Worm (Caenorhabditis elegans) whole organism, L4/young adult: ENCODE results near the gene flcn-1.
A peak's percentile ranks its signal among the peaks of the same experiment; 100 is the strongest.
"Not testable (repeated sequence)": the region's sequence is repeated elsewhere in the genome, so short reads cannot be mapped to it uniquely, and the experiment has no call there.

Experiments used
- W03F9.2 ChIP-seq: fragments of 150-350 bp; optimal IDR thresholded peaks from 2 replicates; lab custom pipeline; 2014; ENCODE audit warnings: missing biosample characterization, missing genetic modification characterization
- dao-5 ChIP-seq: sonication (generic microtip); optimal IDR thresholded peaks from 2 replicates; lab custom pipeline; 2016; ENCODE audit warnings: missing genotype, missing genetic modification characterization, moderate library complexity, missing compliant biosample characterization
- him-1 ChIP-seq: sonication (generic microtip); optimal IDR thresholded peaks from 2 replicates; lab custom pipeline; 2016; ENCODE audit warnings: missing genotype, missing genetic modification reagents, missing genetic modification characterization, missing compliant biosample characterization

Gene flcn-1

DNA sequence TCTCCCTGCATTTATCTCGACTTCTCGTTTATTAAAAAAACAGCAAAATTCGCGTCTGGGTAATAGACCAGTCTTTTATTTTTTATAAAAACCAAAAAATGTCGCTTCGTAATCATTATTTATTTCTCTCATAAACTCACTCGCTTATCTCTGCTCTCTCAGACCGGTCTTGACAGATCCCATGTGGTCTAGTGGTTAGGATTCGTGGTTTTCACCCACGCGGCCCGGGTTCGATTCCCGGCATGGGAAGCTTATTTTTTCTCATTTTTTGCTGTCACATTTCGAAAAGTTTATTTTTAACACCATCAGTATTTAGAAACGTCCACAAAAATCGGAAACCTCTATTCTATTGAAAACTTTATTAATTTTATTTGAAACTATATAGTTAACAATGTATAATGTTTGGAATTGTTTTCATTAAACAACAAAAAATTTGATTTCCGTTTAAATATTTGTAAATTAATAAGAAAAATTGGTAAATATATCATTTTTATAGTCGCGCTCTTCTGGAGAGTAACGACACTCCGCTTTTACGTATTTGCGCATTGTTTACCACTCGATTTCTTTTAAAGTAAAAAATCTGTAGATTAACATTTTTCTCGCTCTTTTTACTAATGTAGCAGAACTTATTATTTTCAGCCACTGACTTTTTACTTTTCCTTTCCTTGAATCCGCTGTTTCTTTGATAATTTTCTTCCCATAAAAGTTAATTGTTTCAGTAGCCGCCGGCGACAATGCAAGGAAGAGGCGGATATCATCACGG lies 30.4 kb upstream of the flcn-1 start, which contains the start of gene hrpl-1:
hrpl-1 (plus strand) TSS at position 713 of the 763 bp plus-strand sequence.
- no peak for TF ChIP-seq W03F9.2 (tag; lab: Kevin White, UChicago)
- no peak for TF ChIP-seq dao-5 (tag; lab: Kevin White, UChicago)
- no peak for TF ChIP-seq him-1 (tag; lab: Kevin White, UChicago)

DNA sequence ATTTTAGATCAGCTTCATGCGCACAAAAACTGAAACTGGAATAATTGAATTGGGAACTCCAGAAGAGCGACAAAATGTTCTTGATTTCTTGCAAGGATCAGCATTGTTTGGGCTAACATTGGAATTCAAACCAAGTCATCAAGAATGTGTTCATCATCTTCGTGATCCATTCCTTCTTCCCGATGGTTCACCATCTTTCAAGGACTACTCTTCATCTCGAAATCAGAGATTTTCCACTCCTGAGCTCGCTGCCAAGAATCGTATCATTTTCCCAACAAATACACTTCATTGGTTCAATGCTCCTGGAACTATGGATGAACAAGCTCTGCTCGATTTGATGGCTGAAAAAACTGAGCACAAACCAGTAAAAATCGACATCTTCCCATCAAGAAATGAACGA lies 27.9 kb upstream of the flcn-1 start:
- TF ChIP-seq W03F9.2 (tag; lab: Kevin White, UChicago): no peak
- TF ChIP-seq dao-5 (tag; lab: Kevin White, UChicago): no peak
- TF ChIP-seq him-1 (tag; lab: Kevin White, UChicago): no peak

DNA sequence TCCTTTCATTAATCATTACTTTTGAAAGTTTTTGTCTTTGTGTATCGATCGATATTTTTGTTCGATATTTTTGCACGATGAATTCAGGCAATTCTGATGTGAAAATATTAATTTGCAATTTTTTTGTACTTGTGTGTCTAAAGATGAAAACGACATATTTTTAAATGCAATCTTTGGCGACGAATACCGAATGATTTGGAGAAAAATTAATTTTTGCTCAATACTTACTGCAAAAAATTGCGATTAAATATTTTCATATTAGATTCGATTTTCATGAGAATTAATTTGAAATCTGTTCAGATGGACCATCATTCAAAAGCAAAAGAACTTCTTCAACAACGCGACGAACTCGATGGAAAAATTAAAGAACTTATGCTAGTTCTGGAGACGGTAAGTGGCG lies 26.8 kb upstream of the flcn-1 start, which contains the start of gene psmd-9:
psmd-9 (plus strand) TSS at position 301 of the 400 bp plus-strand sequence.
- TF ChIP-seq W03F9.2 (tag; lab: Kevin White, UChicago) (no peak), him-1 (tag; lab: Kevin White, UChicago) (no peak), dao-5 (tag; lab: Kevin White, UChicago) (no peak)

DNA sequence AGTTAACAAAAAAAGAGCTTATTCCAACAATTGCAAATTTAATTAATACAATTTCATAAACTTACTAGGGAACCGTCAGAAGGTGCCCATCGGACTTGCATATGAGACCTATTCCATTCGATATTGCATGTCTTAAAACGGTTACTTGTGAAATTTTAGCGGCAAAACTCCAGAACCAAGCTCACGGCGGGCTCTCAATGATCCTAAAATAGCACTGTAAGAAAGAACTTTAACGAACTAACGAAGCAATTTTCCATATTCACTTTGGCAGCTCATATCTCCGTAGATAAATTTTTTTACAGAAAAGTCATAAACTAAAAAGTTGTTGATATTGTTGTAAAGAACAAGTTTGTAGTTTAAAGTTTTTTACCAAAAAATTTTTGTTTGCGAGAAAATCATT lies 20.9 kb upstream of the flcn-1 start, which contains the start of gene B0252.3:
B0252.3 (minus strand) TSS at position 101 of the 400 bp plus-strand sequence.
- TF ChIP-seq dao-5, W03F9.2, him-1 (tag; lab: Kevin White, UChicago): not testable (repeated sequence)

DNA sequence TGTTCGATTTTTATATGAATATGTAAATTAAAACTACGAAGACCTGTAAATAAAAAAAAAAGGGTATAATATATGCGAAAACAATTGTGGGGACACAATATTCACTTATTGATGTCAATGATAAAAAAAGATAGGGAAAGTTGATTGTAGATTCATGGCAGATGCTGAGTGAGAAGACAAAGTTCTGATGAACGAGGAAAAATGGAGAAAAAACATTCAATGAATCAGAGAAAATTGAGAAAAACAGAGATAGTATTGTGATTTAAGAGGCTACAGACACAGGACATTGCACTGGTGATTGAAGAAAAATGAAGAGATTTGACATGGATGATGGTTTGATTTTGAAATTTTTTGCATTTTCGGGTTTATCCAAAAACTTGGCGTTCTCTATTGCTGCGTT lies 19.9 kb upstream of the flcn-1 start:
- no peak for TF ChIP-seq dao-5 (tag; lab: Kevin White, UChicago)
- TF ChIP-seq W03F9.2 (tag; lab: Kevin White, UChicago): no peak
- no peak for TF ChIP-seq him-1 (tag; lab: Kevin White, UChicago)

DNA sequence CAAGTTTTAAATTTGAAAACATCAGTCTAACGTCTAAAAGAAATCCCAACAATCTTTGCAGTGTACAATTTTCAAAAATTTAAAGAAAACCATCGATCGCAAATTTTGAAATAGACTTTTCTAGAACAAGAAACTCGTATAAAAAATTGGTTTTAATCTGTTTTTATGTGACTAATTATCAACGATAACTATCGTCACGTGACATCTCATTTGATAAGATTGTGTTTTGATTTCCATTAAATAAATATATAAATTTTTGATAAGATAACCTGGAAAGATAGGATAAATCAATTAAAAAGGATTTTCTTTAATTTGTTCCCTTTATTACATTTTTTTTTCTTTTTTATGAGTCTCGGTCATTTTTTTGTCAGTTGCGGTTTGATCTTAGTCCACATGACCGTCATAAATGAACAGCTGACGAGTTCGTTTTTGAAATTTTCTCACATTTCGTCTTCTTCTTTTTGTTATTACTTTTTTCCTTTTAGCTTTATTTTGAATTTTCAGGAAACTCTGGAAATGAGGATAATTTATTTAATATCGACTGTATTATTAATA lies 18.9 kb upstream of the flcn-1 start, which contains the start of gene asm-1:
asm-1 (plus strand) TSS at position 505 of the 555 bp plus-strand sequence.
- TF ChIP-seq him-1 (tag; lab: Kevin White, UChicago): no peak
- no peak for TF ChIP-seq W03F9.2 (tag; lab: Kevin White, UChicago)
- no peak for TF ChIP-seq dao-5 (tag; lab: Kevin White, UChicago)

DNA sequence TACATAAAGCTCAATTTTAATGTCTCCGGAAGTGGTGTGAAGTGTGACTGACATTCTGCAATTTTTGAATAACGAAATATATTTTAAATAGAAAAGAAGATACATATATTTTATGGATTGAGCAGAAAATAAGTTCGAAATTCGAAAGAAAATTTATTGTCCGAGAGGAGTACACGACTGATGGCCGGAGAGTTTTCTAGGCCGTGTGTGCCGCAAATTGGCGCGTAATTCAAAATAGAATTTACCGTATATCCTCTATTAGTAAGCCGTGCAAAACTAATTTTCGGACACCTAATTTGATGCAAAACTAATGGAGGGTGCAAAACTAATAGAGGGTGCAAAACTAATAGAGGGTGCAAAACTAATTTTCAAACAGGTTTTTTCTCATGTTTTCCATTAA lies 15.3 kb upstream of the flcn-1 start, which contains the start of gene cyn-10:
cyn-10 (minus strand) TSS at position 57 of the 400 bp plus-strand sequence.
- no peak for TF ChIP-seq dao-5 (tag; lab: Kevin White, UChicago)
- TF ChIP-seq him-1 (tag; lab: Kevin White, UChicago): peak; percentile 42
- peak; percentile 15 for TF ChIP-seq W03F9.2 (tag; lab: Kevin White, UChicago)

DNA sequence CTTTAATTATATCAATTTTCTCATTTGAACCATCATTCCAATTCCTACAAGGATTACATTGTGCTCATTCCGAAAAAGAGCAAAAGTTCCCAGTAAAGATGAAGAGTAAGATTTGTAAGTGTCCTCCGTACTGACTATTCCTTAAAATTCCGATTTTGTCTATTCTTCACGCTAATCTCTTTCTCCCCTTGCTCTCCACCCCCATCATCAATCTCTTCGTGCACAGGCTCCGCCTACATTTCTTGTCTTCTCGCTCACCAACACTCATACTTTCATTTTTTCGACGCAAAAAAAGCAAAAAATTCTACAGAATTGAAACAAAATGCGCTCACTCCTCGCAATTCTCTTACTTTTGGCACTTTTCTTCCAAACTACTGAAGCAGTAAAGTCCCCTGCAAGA lies 12.7 kb upstream of the flcn-1 start, which contains the start of gene B0252.8:
B0252.8 (plus strand) TSS at position 292 of the 400 bp plus-strand sequence.
- TF ChIP-seq W03F9.2 (tag; lab: Kevin White, UChicago) (no peak), dao-5 (tag; lab: Kevin White, UChicago) (no peak), him-1 (tag; lab: Kevin White, UChicago) (no peak)

DNA sequence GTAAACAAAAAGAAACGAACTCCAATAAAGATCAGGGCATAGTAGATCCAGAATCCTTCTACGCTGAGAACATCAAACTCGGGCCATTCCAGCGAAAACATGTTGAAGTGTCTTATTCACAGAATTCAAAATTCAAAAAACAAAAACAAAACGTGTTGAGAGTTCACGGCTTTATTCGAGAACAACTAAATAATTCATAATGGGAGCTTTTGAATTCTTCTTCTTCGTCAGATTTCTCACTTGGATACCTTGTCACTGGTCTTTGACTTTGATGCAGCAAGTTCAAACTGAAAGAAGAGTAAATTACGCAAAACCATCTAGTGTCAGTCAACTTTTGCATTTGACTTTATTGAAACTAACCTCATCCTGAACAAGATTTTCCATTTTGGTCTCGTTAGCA lies 10.9 kb upstream of the flcn-1 start, which contains the start of gene B0252.11:
B0252.11 (minus strand) TSS at position 101 of the 400 bp plus-strand sequence.
- TF ChIP-seq W03F9.2 (tag; lab: Kevin White, UChicago) (no peak), him-1 (tag; lab: Kevin White, UChicago) (no peak)

DNA sequence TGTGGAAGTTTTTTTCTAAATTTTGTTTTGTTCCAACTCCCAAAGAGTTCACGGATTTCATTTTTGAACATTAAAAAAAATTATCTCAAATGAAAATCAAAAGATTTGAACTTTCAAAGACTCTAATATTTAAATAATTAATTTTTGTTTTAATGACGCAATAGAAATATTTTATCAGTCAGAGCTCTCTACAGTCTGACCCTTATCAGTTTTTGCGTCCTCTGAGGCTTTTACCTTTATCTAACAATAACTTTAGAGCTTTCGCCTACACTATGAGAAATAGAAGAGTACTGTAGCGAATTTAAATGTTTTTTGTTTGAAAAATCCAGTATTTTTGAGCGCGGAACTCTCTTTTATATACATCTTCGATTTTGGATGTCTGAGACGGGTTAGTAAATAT lies 9.7 kb upstream of the flcn-1 start, which contains the start of gene B0252.5:
B0252.5 (minus strand) TSS at position 17 of the 400 bp plus-strand sequence.
- TF ChIP-seq dao-5 (tag; lab: Kevin White, UChicago): no peak
- no peak for TF ChIP-seq W03F9.2 (tag; lab: Kevin White, UChicago)
- no peak for TF ChIP-seq him-1 (tag; lab: Kevin White, UChicago)

DNA sequence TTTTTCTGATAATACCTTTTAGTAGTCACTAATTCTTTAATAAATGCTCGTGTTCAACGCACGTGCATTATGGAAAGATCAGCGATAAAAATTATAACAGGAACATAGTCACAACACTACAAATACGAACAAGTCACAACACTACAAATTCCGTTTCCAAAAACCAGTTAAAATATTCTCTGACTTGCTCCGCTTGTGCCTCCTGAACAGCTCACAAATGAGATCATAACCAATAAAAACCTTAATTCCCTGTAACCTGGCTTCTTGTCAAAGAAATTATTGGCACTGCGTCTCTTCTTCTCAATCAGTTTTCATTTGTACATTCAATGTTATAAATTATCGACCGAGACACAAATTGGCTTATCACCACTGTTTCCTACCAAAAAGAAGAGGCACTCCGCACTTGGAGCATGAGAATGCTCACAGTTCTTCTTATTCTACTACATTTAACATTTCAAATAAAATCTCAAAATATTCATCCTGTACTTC lies 9.2 kb upstream of the flcn-1 start, which contains the start of gene B0252.1:
B0252.1 (plus strand) TSS at position 318 of the 489 bp plus-strand sequence.
- TF ChIP-seq dao-5 (tag; lab: Kevin White, UChicago) (no peak), him-1 (tag; lab: Kevin White, UChicago) (no peak), W03F9.2 (tag; lab: Kevin White, UChicago) (no peak)

DNA sequence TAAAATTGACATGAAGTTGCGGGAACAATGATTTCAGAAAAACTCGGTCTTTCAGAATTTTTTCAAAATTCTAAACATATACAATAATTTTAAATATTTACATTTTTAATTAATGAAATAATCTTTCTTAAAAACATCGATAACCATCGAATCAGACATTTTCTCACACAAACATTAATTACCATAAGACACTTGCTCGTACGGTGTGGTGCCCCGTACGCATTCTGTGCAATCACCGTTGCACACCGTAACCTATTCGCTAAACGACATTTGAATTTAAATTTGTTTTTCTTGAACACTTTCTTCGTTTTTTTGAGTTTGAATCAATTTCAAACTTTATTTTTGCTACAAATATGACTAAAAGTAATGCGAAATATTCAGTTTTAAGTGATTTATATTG lies 4.8 kb upstream of the flcn-1 start:
- TF ChIP-seq dao-5 (tag; lab: Kevin White, UChicago) (no peak), W03F9.2 (tag; lab: Kevin White, UChicago) (no peak), him-1 (tag; lab: Kevin White, UChicago) (no peak)

DNA sequence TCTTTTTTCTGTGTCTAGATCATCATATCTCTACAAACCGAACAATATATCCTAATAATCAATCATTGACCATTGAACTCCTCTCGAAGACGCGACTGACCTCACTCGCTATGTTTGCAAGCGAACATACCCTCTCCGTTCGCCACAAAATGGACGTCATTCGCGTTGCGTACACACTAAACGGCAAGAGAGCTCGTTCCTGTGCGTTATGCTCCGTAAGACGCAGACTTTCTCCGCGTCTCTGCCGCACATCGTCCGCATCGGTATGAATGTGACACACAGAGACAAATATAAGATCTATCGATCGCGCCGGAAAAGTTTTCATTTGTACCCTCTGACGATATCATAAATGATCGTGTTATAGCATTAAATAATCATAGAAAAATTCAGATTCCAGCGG lies 2.5 kb upstream of the flcn-1 start:
- no peak for TF ChIP-seq W03F9.2 (tag; lab: Kevin White, UChicago)
- TF ChIP-seq dao-5 (tag; lab: Kevin White, UChicago): no peak
- TF ChIP-seq him-1 (tag; lab: Kevin White, UChicago): no peak
